Worm (Caenorhabditis elegans) whole organism, L1 larva: ENCODE data around the gene glp-1.

Source experiments
- ama-1 ChIP-seq: fragments of 150-350 bp; optimal IDR thresholded peaks from 2 replicates; lab custom pipeline; 2014
- egl-27 ChIP-seq, 2 experiments: fragments of 150-350 bp in 1 of 2; sonication (generic microtip); optimal IDR thresholded peaks; 3 replicates each; lab custom pipeline; 2017 to 2018; ENCODE audit warnings: missing biosample characterization in 2 of 2, missing genetic modification characterization in 2 of 2, missing genetic modification reagents in 2 of 2
- lin-13 ChIP-seq: fragments of 150-350 bp; optimal IDR thresholded peaks from 2 replicates; lab custom pipeline; 2014; ENCODE audit warnings: missing biosample characterization, missing genetic modification reagents, missing genetic modification characterization
- lsy-2 ChIP-seq, 2 experiments: fragments of 150-350 bp; optimal IDR thresholded peaks; 2 replicates each; lab custom pipeline; 2014; ENCODE audit warnings: missing biosample characterization in 2 of 2, missing genetic modification characterization in 2 of 2
- mdl-1 ChIP-seq, 2 experiments: fragments of 150-350 bp; optimal IDR thresholded peaks; 2 replicates each; lab custom pipeline; 2014 to 2017; ENCODE audit warnings: missing biosample characterization in 2 of 2, missing genetic modification characterization in 2 of 2, inconsistent platforms in 1 of 2
- nhr-11 ChIP-seq: fragments of 150-350 bp; optimal IDR thresholded peaks from 2 replicates; lab custom pipeline; 2014; ENCODE audit warnings: missing biosample characterization, missing genetic modification characterization
- nhr-84 ChIP-seq: sonication (generic microtip); optimal IDR thresholded peaks from 2 replicates; lab custom pipeline; 2017; ENCODE audit warnings: missing biosample characterization, missing genetic modification characterization
- nhr-85 ChIP-seq: sonication (generic microtip); peaks from one replicate; lab custom pipeline; 2016; ENCODE audit warnings: missing genetic modification characterization, inconsistent platforms, missing compliant biosample characterization
- tbx-2 ChIP-seq: sonication (generic microtip); optimal IDR thresholded peaks from 2 replicates; lab custom pipeline; 2016; ENCODE audit warnings: missing genetic modification characterization, missing compliant biosample characterization
- vab-15 ChIP-seq: sonication (generic microtip); optimal IDR thresholded peaks from 2 replicates; lab custom pipeline; 2017; ENCODE audit warnings: missing genotype, mild to moderate bottlenecking, missing genetic modification characterization, missing compliant biosample characterization
- zip-4 ChIP-seq: fragments of 200-800 bp; sonication (Bioruptor generic); optimal IDR thresholded peaks from 2 replicates; lab custom pipeline; 2018; ENCODE audit warnings: mild to moderate bottlenecking, missing genetic modification characterization, moderate library complexity, missing compliant biosample characterization

DNA sequence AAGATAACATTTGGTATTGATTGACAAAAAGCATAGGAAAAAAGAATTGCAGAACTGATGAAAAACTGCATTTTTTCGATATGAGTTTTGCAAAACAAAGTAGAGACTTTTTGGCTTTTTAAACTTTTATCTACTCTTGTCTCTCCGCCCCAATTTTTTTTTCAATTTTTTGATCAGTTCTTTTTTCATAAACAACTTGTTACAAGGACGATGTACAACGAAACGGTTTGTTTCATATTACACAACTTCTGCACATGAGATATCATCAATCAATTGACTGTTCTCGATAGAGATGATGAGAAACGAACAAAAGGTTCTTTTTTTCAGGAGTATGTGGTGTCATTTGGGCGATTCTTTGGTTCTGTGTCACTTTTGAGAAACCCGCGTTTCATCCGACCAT is 46.6 kb downstream of the glp-1 start, which contains the start of gene ZK512.7:
- no peak for TF ChIP-seq vab-15 (tag; lab: Kevin White, UChicago)
- TF ChIP-seq lin-13 (GFP tag; lab: Kevin White, UChicago) = no peak
- TF ChIP-seq zip-4 (GFP tag; lab: Kevin White, UChicago) = no peak
- TF ChIP-seq mdl-1 (tag; optimal IDR thresholded peaks at IDR 0.05; lab: Kevin White, UChicago) = no peak
- no peak for TF ChIP-seq tbx-2 (tag; lab: Kevin White, UChicago)
- no peak for TF ChIP-seq nhr-11 (tag; lab: Kevin White, UChicago)
- no peak for TF ChIP-seq nhr-85
- no peak for TF ChIP-seq lsy-2 (tag; optimal IDR thresholded peaks at IDR 0.05; lab: Kevin White, UChicago)
- TF ChIP-seq egl-27 (tag; optimal IDR thresholded peaks at IDR 0.05; lab: Kevin White, UChicago) = no peak
- no peak for TF ChIP-seq nhr-84 (tag; lab: Kevin White, UChicago)
- no peak for TF ChIP-seq ama-1 (lab: Kevin White, UChicago)
